Fruit fly (Drosophila melanogaster) ovary, adult (tissue): Measurements from ENCODE around the gene CG33290.
A peak's percentile ranks its signal among the peaks of the same experiment; 100 is the strongest.

Experiments
- CG17801 ChIP-seq: fragments of 200-800 bp; optimal IDR thresholded peaks from 2 replicates; lab custom pipeline; 2019; ENCODE audit warnings: missing biosample characterization, mild to moderate bottlenecking, missing genetic modification characterization, moderate library complexity; ENCODE audit not compliant: partially characterized antibody

Gene CG33290

DNA sequence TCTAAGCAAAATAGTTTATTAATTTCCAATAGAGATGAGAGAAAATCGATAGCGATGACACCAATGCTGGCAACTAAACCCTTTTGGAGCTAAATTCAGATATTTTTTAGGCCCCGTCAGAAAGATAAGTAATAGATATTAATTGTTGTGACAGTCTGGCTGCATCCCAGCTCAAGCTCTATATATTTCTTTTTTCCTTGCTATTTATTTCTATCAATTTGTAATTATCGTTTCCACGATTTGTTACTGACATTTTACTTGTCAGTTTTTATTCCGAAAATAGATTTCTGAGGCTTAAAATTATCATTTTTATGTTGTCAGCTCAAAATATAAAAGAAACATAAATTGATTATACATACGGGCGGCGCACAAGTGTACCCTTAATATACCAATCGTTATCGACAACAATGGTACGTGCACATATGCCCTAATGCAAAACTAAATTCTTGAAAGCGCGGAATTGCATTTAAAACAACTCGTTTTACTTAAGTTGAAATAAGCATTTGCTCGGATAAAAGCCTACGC is 26.8 kb downstream of the CG33290 start, which contains the start of the genes CRIF and SMC5:
TSS of gene CRIF (minus strand) at position 51 of the 525 bp plus-strand sequence.
TSS of gene SMC5 (plus strand) at position 329 of the 525 bp plus-strand sequence.
- peak; percentile 41 for TF ChIP-seq CG17801

DNA sequence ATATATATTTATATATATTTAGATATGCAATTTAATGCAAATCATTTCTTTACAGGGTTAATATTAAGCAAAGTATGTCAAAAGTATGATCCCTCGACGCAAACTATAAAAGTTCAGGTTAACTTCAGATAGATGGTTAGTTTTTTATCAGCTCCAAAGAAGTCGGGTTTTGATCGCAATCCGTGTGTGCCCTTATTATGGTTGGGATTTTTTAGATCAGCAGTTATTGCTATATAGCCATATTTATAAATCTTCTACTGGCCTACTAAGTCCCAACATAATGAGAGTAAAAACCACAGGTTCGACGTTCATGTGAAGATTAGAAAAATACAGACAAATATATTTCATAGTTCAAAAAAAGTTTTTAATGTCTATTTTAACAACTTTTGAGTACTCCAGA is 31.7 kb downstream of the CG33290 start, which contains the start of gene EMC10:
TSS of gene EMC10 (plus strand) at position 301 of the 400 bp plus-strand sequence.
- TF ChIP-seq CG17801 = no peak

DNA sequence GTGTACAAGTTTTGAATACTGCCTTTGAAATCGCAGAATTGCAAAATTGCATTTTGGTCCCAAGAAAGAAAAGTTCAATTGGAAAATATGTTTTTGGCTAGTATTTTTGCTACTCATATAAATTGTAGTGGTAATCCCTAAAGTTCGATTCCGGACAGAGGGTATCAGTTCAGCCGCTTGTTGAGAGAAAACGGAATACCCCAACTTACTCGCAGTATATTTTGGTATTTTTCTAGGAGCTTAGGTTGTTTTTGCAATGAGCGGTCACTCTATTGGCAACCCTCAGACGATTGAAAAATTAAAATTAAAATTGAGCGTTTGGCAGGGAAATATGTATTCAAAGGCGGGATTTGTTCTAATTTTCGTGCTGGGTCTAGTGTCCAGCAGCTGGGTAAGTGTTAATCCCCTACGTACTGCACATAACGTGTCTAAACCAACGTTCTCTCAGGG is 32.2 kb downstream of the CG33290 start:
- no peak for TF ChIP-seq CG17801

DNA sequence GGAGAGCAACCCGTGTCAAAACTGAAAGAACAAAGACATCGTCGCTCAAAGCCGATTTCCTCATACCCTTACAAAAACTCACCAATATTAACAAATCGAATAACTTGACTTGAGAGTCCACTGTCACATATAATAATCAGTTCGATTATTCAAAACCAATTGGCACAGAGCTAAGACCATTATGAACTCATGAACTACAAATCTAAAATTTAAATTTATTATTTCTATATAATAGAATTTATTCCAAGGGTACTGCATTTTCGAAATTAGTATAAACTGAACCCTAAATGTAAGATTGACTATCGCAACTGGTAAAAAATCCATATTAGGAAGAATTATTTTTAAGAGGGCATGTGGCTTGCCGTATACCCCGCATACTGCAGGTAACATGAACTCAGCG is 39.8 kb downstream of the CG33290 start:
- TF ChIP-seq CG17801 = no peak

DNA sequence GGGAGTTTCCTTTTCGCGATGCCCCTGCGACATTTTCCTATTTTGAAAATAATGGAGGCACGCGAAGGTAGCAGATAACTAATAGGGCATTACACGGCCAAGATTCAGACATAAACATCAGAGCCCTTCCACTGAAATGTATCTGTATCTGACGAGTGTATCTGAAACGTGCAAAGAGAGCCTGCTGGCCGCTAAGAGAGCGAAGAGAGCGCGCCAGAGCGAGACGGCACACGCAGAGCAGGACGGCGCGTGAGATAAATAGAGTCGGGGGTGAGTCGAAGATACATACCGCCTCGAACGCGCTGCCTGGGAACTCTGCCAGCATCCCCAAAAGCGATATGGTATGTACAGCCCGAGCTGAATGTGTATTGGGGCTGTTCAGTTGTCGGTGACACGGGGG is 42.5 kb downstream of the CG33290 start:
- no peak for TF ChIP-seq CG17801

DNA sequence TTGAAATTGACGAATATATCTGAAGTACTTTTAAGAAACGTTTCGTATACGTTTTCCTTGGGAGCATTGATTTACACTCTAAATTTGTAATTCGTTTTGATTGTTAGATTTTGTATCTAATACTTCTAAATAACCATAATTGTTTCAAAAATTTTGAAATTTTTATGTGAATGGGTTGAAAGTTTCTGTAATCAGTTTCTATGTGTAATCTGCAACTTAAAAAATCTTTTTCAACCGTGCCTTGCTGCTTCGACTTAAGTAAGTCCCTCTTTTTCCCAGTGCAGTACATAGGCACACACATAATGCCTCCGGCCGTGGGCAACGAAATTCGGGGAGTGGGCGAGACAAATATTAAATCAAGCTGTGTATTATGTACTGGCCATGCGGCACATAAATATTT is 43.2 kb downstream of the CG33290 start:
- TF ChIP-seq CG17801 = no peak

DNA sequence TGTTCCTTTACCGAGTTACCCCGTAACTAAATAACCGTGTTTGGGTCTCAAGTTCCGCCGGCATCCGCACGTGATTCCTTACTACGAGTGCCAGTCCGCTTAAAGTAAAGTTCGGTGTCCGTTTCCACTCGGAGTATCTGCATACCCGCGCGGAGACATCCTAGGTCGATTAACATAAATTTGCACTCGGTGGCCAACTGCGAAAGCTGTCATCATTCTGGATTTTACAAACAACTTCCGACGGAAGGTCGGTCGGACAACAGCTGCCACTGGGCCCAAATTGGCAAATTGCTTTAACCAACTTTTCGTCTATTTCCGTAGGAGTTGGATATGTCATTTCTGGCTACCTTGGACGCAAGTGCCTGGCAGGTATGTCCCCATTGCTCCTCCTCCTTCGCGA is 44.4 kb downstream of the CG33290 start, which contains the start of gene TfAP-2:
TSS of gene TfAP-2 (plus strand) at position 301 of the 400 bp plus-strand sequence.
- TF ChIP-seq CG17801 = no peak

DNA sequence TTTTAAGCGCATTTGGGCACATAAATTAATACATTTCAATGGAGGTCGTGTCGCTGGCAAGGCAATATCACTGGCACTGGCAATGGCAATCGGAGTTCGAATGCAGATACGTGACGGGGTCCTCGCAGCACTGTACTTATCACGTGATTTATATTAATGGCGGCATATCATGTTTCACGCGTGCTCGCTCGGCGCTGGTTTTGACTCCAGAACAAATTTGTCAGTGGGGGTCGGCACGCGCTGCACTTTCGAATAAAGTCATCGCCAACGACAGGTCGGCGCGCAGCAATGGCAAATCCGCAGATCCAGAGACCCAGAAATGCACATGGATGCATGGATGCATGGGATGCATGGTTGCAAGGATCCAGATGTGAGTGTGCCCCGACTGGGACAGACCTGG is 49.1 kb downstream of the CG33290 start:
- no peak for TF ChIP-seq CG17801
